Worm (Caenorhabditis elegans) whole organism, early embryonic: ENCODE data around the gene unc-116.
"Not testable (repeated sequence)": the region's sequence is repeated elsewhere in the genome, so short reads cannot be mapped to it uniquely, and the experiment has no call there.

Experiments
- B0310.2 ChIP-seq: sonication (generic microtip); optimal IDR thresholded peaks from 2 replicates; lab custom pipeline; 2016; ENCODE audit warnings: mild to moderate bottlenecking, missing genetic modification characterization, missing compliant biosample characterization
- F13C5.2 ChIP-seq: sonication (generic microtip); optimal IDR thresholded peaks from 2 replicates; lab custom pipeline; 2017; ENCODE audit warnings: mild to moderate bottlenecking, missing genetic modification characterization, inconsistent platforms, missing compliant biosample characterization
- aly-1 ChIP-seq: sonication (generic microtip); optimal IDR thresholded peaks from 2 replicates; lab custom pipeline; 2016; ENCODE audit warnings: missing genetic modification characterization, missing compliant biosample characterization
- ama-1 ChIP-seq: fragments of 150-350 bp; optimal IDR thresholded peaks from 2 replicates; lab custom pipeline; 2014
- ceh-13 ChIP-seq: fragments of 200-800 bp; sonication (Bioruptor generic); optimal IDR thresholded peaks from 2 replicates; lab custom pipeline; 2018; ENCODE audit warnings: mild to moderate bottlenecking, missing genetic modification characterization, missing compliant biosample characterization
- ceh-36 ChIP-seq: sonication (generic microtip); optimal IDR thresholded peaks from 2 replicates; lab custom pipeline; 2016; ENCODE audit warnings: missing genetic modification characterization, inconsistent platforms, missing compliant biosample characterization
- ets-7 ChIP-seq: sonication (generic microtip); optimal IDR thresholded peaks from 2 replicates; lab custom pipeline; 2016; ENCODE audit warnings: missing genotype, missing genetic modification characterization, missing compliant biosample characterization
- flt-1 ChIP-seq: fragments of 200-800 bp; sonication (Bioruptor generic); IDR thresholded peaks from 2 replicates; pipeline ENCODE4 v1.3.6; 2022; ENCODE audit warnings: missing genetic modification characterization, missing compliant biosample characterization
- hmbx-1 ChIP-seq: sonication (generic microtip); optimal IDR thresholded peaks from 2 replicates; lab custom pipeline; 2016; ENCODE audit warnings: mild to moderate bottlenecking, missing genetic modification characterization, missing compliant biosample characterization
- hmg-4 ChIP-seq: fragments of 200-800 bp; sonication (Bioruptor generic); optimal IDR thresholded peaks from 2 replicates; lab custom pipeline; 2018; ENCODE audit warnings: mild to moderate bottlenecking, missing genetic modification characterization, missing compliant biosample characterization
- hnd-1 ChIP-seq: sonication (generic microtip); optimal IDR thresholded peaks from 2 replicates; lab custom pipeline; 2016; ENCODE audit warnings: missing genetic modification characterization, missing compliant biosample characterization
- pes-1 ChIP-seq: fragments of 200-800 bp; sonication (Bioruptor generic); IDR thresholded peaks from 2 replicates; pipeline ENCODE4 v1.3.6; 2022; ENCODE audit warnings: missing genetic modification reagents, missing genetic modification characterization, missing compliant biosample characterization
- scrt-1 ChIP-seq: fragments of 200-800 bp; sonication (Bioruptor generic); IDR thresholded peaks from 2 replicates; pipeline ENCODE4 v1.3.6; 2022; ENCODE audit warnings: missing genetic modification characterization, missing compliant biosample characterization
- sea-1 ChIP-seq: fragments of 200-800 bp; sonication (Bioruptor generic); conservative IDR thresholded peaks from 2 replicates; pipeline ENCODE4 v1.3.6; 2022; ENCODE audit warnings: missing genetic modification characterization, missing compliant biosample characterization
- tbx-11 ChIP-seq: fragments of 200-800 bp; sonication (Bioruptor generic); IDR thresholded peaks from 2 replicates; pipeline ENCODE4 v1.3.6; 2022; ENCODE audit warnings: missing genetic modification characterization, missing compliant biosample characterization
- tbx-37 ChIP-seq: fragments of 200-800 bp; sonication (Bioruptor generic); conservative IDR thresholded peaks from 2 replicates; pipeline ENCODE4 v1.3.6; 2022; ENCODE audit warnings: missing genetic modification reagents, missing genetic modification characterization, missing compliant biosample characterization
- tra-4 ChIP-seq: sonication (generic microtip); optimal IDR thresholded peaks from 2 replicates; lab custom pipeline; 2017; ENCODE audit warnings: missing genetic modification characterization, missing compliant biosample characterization

Gene unc-116

DNA sequence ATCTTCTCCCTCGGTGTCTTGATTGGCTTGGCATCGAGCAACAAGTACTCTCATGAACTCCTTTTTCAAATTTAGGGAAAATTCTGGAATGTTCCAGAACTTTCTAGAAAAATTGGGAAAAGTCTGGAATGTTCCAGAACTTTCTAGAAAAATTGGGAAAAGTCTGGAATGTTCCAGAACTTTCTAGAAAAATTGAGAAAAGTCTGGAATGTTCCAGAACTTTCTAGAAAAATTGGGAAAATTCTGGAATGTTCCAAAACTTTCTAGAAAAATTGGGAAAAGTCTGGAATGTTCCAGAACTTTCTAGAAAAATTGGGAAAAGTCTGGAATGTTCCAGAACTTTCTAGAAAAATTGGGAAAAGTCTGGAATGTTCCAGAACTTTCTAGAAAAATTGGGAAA lies 10.7 kb downstream of the unc-116 start, which contains the start of gene ZC262.7:
Gene ZC262.7, minus strand, starts transcription at position 54 of the 400 bp plus-strand sequence.
- not testable (repeated sequence) for TF ChIP-seq ceh-13 (GFP tag; lab: Kevin White, UChicago); tbx-37 (GFP tag; lab: Robert Waterston, UW); B0310.2

- TF ChIP-seq ceh-36 (tag; lab: Kevin White, UChicago); F13C5.2 (tag; lab: Kevin White, UChicago); ceh-13 (GFP tag; lab: Kevin White, UChicago): not testable (repeated sequence)
Observed at ce11 chrIII:8339372-8339771, 15.6 kb downstream of the unc-116 start, which contains the start of gene clc-28. clc-28 (minus strand) TSS chrIII:8339472.

- no peak for TF ChIP-seq B0310.2
- no peak for TF ChIP-seq flt-1
- TF ChIP-seq ama-1 (lab: Kevin White, UChicago): no peak
- no peak for TF ChIP-seq scrt-1 (GFP tag; lab: Robert Waterston, UW)
- TF ChIP-seq tbx-11 (GFP tag; lab: Robert Waterston, UW): no peak
- no peak for TF ChIP-seq hnd-1 (tag; lab: Kevin White, UChicago)
- TF ChIP-seq ceh-13 (GFP tag; lab: Kevin White, UChicago): no peak
- TF ChIP-seq hmbx-1 (tag; lab: Kevin White, UChicago): no peak
- TF ChIP-seq hmg-4 (GFP tag; lab: Kevin White, UChicago): no peak
Observed at ce11 chrIII:8334432-8334831, 20.5 kb downstream of the unc-116 start, which contains the start of gene ZC262.4. ZC262.4 (minus strand) TSS chrIII:8334532.

DNA sequence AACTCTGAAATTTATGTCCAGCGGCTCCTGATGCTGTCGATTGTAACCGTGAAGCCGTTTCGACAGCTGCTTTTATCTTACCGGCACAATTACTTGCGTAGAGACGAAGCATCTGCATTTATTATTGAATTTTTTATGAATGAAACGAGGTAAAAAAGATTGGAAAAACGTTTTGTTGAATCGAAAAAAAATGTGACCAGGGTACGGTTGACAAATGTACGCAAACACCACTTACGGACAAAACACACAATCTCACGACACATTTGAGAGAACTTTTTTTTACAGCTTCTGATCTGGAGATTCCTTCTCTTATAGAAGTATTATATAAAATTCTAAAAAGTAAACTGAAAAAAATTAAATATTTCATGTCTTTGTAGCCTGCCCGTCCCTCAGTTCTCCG lies 23.2 kb downstream of the unc-116 start, which contains the start of the genes mrps-18A and ZC262.2:
Gene mrps-18A, minus strand, starts transcription at position 141 of the 400 bp plus-strand sequence.
Gene ZC262.2, plus strand, starts transcription at position 284 of the 400 bp plus-strand sequence.
- no peak for TF ChIP-seq hmg-4 (GFP tag; lab: Kevin White, UChicago)
- TF ChIP-seq flt-1: no peak
- TF ChIP-seq ama-1 (lab: Kevin White, UChicago): no peak

- TF ChIP-seq ceh-13 (GFP tag; lab: Kevin White, UChicago): no peak
- no peak for TF ChIP-seq sea-1
- no peak for TF ChIP-seq ceh-36 (tag; lab: Kevin White, UChicago)
- TF ChIP-seq tbx-37 (GFP tag; lab: Robert Waterston, UW): no peak
- TF ChIP-seq tbx-11 (GFP tag; lab: Robert Waterston, UW): no peak
- TF ChIP-seq aly-1 (tag; lab: Kevin White, UChicago): no peak
- no peak for TF ChIP-seq scrt-1 (GFP tag; lab: Robert Waterston, UW)
- TF ChIP-seq hnd-1 (tag; lab: Kevin White, UChicago): no peak
- TF ChIP-seq ets-7 (tag; lab: Kevin White, UChicago): no peak
- TF ChIP-seq tra-4 (tag; lab: Kevin White, UChicago): no peak
Observed at ce11 chrIII:8331211-8331610, 23.8 kb downstream of the unc-116 start, which contains the start of gene iglr-2. iglr-2 (minus strand) TSS chrIII:8331311.

DNA sequence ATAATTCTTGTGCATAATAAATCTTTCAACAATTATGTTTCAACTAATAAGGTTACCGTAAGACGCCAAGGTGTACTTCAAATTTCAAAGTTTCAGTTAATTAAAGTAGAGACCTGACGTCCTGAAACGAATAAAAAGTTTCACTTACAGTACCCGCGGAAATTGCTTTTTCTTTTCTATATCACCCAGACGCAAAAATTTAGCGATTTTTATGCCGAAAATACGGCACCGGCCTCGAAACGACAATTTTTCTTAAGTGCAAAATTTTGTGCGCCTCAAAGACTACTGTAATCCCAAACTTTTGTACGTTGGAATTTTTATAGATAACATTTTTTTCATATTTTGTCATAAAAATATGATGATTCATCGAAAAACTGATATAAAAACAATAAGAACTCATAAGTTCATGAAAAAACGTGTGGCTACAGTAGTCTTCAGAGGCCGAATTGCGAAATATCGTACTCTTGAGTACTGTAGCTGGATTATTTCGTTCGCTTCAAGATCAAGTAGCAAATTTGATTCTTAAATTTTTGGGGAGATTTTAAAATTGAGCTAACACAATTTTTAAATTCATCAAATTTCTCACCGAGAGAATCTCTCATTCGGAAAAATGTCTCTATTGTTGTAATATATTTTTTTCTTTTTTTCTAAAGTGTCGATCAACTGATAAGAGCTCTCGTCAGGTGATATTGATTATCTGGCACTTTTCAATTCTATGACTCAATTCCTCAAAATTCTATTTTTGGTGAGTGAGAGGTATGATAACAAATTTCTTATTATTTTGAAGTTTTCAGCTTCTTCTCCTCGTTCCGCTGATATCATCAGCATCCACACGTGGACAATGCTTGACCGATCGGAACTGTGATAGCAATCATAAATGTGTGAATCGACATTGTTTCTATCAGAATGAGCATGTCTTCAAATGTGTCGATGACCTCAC lies 29.1 kb downstream of the unc-116 start, which contains the start of gene ZC262.13:
Gene ZC262.13, plus strand, starts transcription at position 641 of the 940 bp plus-strand sequence.
- TF ChIP-seq tbx-11 (GFP tag; lab: Robert Waterston, UW): no peak
- no peak for TF ChIP-seq scrt-1 (GFP tag; lab: Robert Waterston, UW)
- TF ChIP-seq ceh-36 (tag; lab: Kevin White, UChicago): no peak
- no peak for TF ChIP-seq sea-1
- TF ChIP-seq ama-1 (lab: Kevin White, UChicago): no peak

DNA sequence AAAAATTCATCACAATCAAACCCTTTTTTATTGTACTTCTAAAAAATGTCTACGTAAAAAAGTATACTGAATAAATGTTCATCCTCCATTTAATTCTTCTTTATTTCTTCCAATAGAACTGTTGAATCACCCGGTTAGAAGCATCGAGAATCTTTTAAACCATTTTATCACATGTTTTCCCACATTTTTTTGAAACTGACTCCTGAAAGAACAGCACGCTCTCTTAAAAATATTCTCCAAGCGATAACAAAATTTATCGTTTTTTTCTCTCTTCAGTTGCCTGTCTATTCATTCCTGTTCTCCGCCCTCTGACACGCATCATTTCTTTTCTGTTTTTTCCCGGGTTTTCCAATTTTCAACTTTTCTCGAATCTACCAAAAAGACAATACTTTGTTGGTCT lies 30.6 kb downstream of the unc-116 start, which contains the start of gene F10E9.12:
Gene F10E9.12, plus strand, starts transcription at position 131 of the 400 bp plus-strand sequence.
- TF ChIP-seq ets-7 (tag; lab: Kevin White, UChicago): no peak

DNA sequence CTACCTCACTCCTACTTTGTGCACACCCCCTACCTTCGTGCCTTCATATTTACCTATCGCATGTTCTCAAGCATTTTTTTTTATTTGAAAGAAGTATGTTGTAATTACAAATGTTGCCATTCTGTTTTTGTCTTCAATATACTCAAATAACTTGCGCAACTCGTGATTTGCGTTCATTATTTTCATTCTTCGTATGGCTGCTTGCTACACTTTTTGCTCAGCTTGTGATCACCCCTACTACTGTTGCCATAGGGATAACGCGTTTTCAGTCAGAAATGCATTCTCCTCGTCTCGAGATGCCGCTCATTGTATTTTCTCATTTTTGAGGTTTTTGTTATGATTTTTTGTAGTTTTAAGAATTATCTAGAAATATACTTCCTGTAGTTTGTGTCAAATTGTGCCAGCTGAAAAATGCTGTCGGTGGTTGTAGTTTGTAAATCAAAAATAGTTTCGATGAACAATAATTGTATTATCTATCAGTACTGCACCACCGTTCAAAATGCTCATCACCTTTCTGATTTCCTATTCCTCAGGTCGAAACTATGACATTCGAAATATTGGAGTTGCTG lies 32.2 kb downstream of the unc-116 start, which contains the start of gene F10E9.1:
Gene F10E9.1, plus strand, starts transcription at position 519 of the 569 bp plus-strand sequence.
- TF ChIP-seq pes-1 (GFP tag; lab: Robert Waterston, UW) (no peak), F13C5.2 (tag; lab: Kevin White, UChicago) (no peak), scrt-1 (GFP tag; lab: Robert Waterston, UW) (no peak), hnd-1 (tag; lab: Kevin White, UChicago) (no peak), B0310.2 (no peak), hmg-4 (GFP tag; lab: Kevin White, UChicago) (no peak), flt-1 (no peak), hmbx-1 (tag; lab: Kevin White, UChicago) (no peak), tbx-11 (GFP tag; lab: Robert Waterston, UW) (no peak), sea-1 (no peak), ama-1 (lab: Kevin White, UChicago) (no peak), tra-4 (tag; lab: Kevin White, UChicago) (no peak)
